Worm (Caenorhabditis elegans): ENCODE data around the gene dhhc-14.

DNA sequence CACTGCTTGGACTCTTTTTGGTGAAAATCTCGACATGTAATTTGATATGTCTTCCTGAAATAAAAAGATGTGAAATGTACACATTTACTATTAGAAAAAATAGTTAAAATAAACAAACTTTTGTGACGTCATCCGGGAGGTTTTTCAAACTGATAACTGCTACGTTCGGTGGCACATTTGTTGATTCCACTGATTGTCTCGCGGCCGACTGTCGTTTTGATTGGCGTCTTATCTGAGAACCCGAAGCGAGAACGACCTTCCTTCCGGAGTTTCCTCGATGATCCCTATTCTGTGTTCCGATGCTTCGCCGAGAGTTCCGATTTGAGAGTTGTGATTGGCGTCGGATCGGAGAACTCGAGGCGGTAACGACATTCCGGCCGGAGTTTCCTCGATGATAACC lies 52.1 kb downstream of the dhhc-14 start:
- TF ChIP-seq ama-1 (optimal IDR thresholded peaks at IDR 0.05) (no peak), tbx-11 (GFP tag; IDR thresholded peaks at IDR 0.05) (no peak), ceh-13 (GFP tag; optimal IDR thresholded peaks at IDR 0.05) (no peak), F13C5.2 (tag; optimal IDR thresholded peaks at IDR 0.05) (no peak), tra-4 (tag; optimal IDR thresholded peaks at IDR 0.05) (no peak)

Measured in whole organism, early embryonic.